Worm (Caenorhabditis elegans) whole organism, mixed stage, embryonic: Measurements from ENCODE around the gene his-32.
A peak's percentile ranks its signal among the peaks of the same experiment; 100 is the strongest.

Experiments used
- blmp-1 ChIP-seq: fragments of 150-350 bp; optimal IDR thresholded peaks from 2 replicates; lab custom pipeline; 2014; ENCODE audit warnings: missing biosample characterization, missing genetic modification characterization
- ceh-39 ChIP-seq: fragments of 150-350 bp; optimal IDR thresholded peaks from 2 replicates; lab custom pipeline; 2014; ENCODE audit warnings: missing biosample characterization, missing genetic modification characterization
- ceh-43 ChIP-seq: fragments of 200-800 bp; sonication (Bioruptor generic); optimal IDR thresholded peaks from 2 replicates; lab custom pipeline; 2018; ENCODE audit warnings: mild to moderate bottlenecking, missing genetic modification characterization, moderate library complexity, missing compliant biosample characterization
- ceh-83 ChIP-seq: fragments of 200-800 bp; sonication (Bioruptor generic); optimal IDR thresholded peaks from 2 replicates; lab custom pipeline; 2018; ENCODE audit warnings: mild to moderate bottlenecking, missing genetic modification characterization, missing compliant biosample characterization
- ces-1 ChIP-seq: fragments of 150-350 bp; optimal IDR thresholded peaks from 2 replicates; lab custom pipeline; 2014; ENCODE audit warnings: missing biosample characterization, missing genetic modification reagents, missing genetic modification characterization
- cnd-1 ChIP-seq: fragments of 200-800 bp; sonication (Bioruptor generic); optimal IDR thresholded peaks from 2 replicates; lab custom pipeline; 2018; ENCODE audit warnings: mild to moderate bottlenecking, missing genetic modification characterization, missing compliant biosample characterization
- drap-1 ChIP-seq: fragments of 200-800 bp; sonication (Bioruptor generic); optimal IDR thresholded peaks from 3 replicates; lab custom pipeline; 2018; ENCODE audit warnings: mild to moderate bottlenecking, missing genetic modification characterization, missing compliant biosample characterization
- elt-1 ChIP-seq: sonication (generic microtip); optimal IDR thresholded peaks from 2 replicates; lab custom pipeline; 2017; ENCODE audit warnings: missing genetic modification characterization, mild to moderate bottlenecking, missing compliant biosample characterization, antibody characterized with exemption, moderate library complexity, borderline replicate concordance; ENCODE audit not compliant: insufficient read depth
- elt-3 ChIP-seq: fragments of 150-350 bp; optimal IDR thresholded peaks from 2 replicates; lab custom pipeline; 2014; ENCODE audit warnings: missing biosample characterization, missing genetic modification characterization
- flh-1 ChIP-seq: fragments of 200-800 bp; sonication (Bioruptor generic); optimal IDR thresholded peaks from 2 replicates; lab custom pipeline; 2018; ENCODE audit warnings: mild to moderate bottlenecking, missing genetic modification characterization, moderate library complexity, missing compliant biosample characterization
- lin-13 ChIP-seq: fragments of 150-350 bp; optimal IDR thresholded peaks from 2 replicates; lab custom pipeline; 2014; ENCODE audit warnings: missing biosample characterization, missing genetic modification characterization
- lin-32 ChIP-seq: fragments of 200-800 bp; sonication (Bioruptor generic); optimal IDR thresholded peaks from 2 replicates; lab custom pipeline; 2018; ENCODE audit warnings: mild to moderate bottlenecking, missing genetic modification characterization, missing compliant biosample characterization
- lsy-2 ChIP-seq: fragments of 150-350 bp; optimal IDR thresholded peaks from 2 replicates; lab custom pipeline; 2014; ENCODE audit warnings: missing biosample characterization, missing genetic modification characterization
- mab-5 ChIP-seq: fragments of 150-350 bp; optimal IDR thresholded peaks from 2 replicates; lab custom pipeline; 2014; ENCODE audit warnings: missing biosample characterization, missing genetic modification characterization
- mls-2 ChIP-seq: sonication (generic microtip); optimal IDR thresholded peaks from 2 replicates; lab custom pipeline; 2016; ENCODE audit warnings: mild to moderate bottlenecking, missing genetic modification characterization, moderate library complexity, missing compliant biosample characterization
- nhr-12 ChIP-seq: fragments of 150-350 bp; optimal IDR thresholded peaks from 2 replicates; lab custom pipeline; 2014; ENCODE audit warnings: missing biosample characterization, missing genetic modification characterization
- nhr-237 ChIP-seq: fragments of 150-350 bp; optimal IDR thresholded peaks from 2 replicates; lab custom pipeline; 2014; ENCODE audit warnings: missing biosample characterization, missing genetic modification characterization
- nhr-28 ChIP-seq: fragments of 150-350 bp; optimal IDR thresholded peaks from 2 replicates; lab custom pipeline; 2014; ENCODE audit warnings: missing biosample characterization, missing genetic modification characterization
- pha-4 ChIP-seq: fragments of 150-350 bp; optimal IDR thresholded peaks from 2 replicates; lab custom pipeline; 2018; ENCODE audit warnings: missing biosample characterization, missing genetic modification reagents, missing genetic modification characterization
- sem-2 ChIP-seq: fragments of 200-800 bp; sonication (Bioruptor generic); optimal IDR thresholded peaks from 2 replicates; lab custom pipeline; 2018; ENCODE audit warnings: mild to moderate bottlenecking, missing genetic modification characterization, missing compliant biosample characterization
- snpc-4 ChIP-seq: fragments of 150-350 bp; optimal IDR thresholded peaks from 2 replicates; lab custom pipeline; 2014; ENCODE audit warnings: missing biosample characterization, missing genetic modification characterization
- sptf-1 ChIP-seq: sonication (generic microtip); optimal IDR thresholded peaks from 2 replicates; lab custom pipeline; 2017; ENCODE audit warnings: mild to moderate bottlenecking, missing genetic modification characterization, moderate library complexity, missing compliant biosample characterization
- tbx-8 ChIP-seq: fragments of 200-800 bp; sonication (Bioruptor generic); optimal IDR thresholded peaks from 2 replicates; lab custom pipeline; 2018; ENCODE audit warnings: mild to moderate bottlenecking, missing genetic modification characterization, moderate library complexity, missing compliant biosample characterization
- unc-120 ChIP-seq: sonication (generic microtip); optimal IDR thresholded peaks from 2 replicates; lab custom pipeline; 2017; ENCODE audit warnings: missing genetic modification characterization, missing compliant biosample characterization; ENCODE audit not compliant: poor library complexity, severe bottlenecking
- unc-39 ChIP-seq: fragments of 150-350 bp; optimal IDR thresholded peaks from 2 replicates; lab custom pipeline; 2014; ENCODE audit warnings: missing biosample characterization, missing genetic modification characterization
- unc-62 ChIP-seq: fragments of 150-350 bp; optimal IDR thresholded peaks from 2 replicates; lab custom pipeline; 2014; ENCODE audit warnings: missing biosample characterization, missing genetic modification reagents, missing genetic modification characterization
- zip-8 ChIP-seq: fragments of 150-350 bp; optimal IDR thresholded peaks from 2 replicates; lab custom pipeline; 2014; ENCODE audit warnings: missing biosample characterization, missing genetic modification characterization
- ztf-11 ChIP-seq: fragments of 150-350 bp; optimal IDR thresholded peaks from 2 replicates; lab custom pipeline; 2014; ENCODE audit warnings: missing biosample characterization, missing genetic modification characterization

Gene his-32

ce11 chrIV:8297192-8297591 is 36.9 kb upstream of the his-32 start, which contains the start of gene nprl-3:
nprl-3 (plus strand) TSS chrIV:8297492.
- TF ChIP-seq pha-4 (tag; lab: Kevin White, UChicago) (no peak), unc-62 (no peak), blmp-1 (tag; lab: Kevin White, UChicago) (no peak), ceh-43 (GFP tag; lab: Kevin White, UChicago) (no peak)

- TF ChIP-seq tbx-8 (GFP tag; lab: Kevin White, UChicago) (no peak), snpc-4 (no peak)
Observed at ce11 chrIV:8299636-8300035, 34.5 kb upstream of the his-32 start, which contains the start of gene F35H10.6. F35H10.6 (plus strand) TSS chrIV:8299936.

ce11 chrIV:8300468-8300867 is 33.6 kb upstream of the his-32 start, which contains the start of gene F35H10.5:
F35H10.5 (plus strand) TSS chrIV:8300768.
- TF ChIP-seq nhr-28 (tag; lab: Kevin White, UChicago) (no peak), ces-1 (GFP tag; lab: Kevin White, UChicago) (no peak), elt-3 (tag; lab: Kevin White, UChicago) (no peak), nhr-12 (tag; lab: Kevin White, UChicago) (no peak), sptf-1 (tag; lab: Kevin White, UChicago) (no peak), mls-2 (tag; lab: Kevin White, UChicago) (no peak), lsy-2 (tag; lab: Kevin White, UChicago) (no peak), unc-39 (tag; lab: Kevin White, UChicago) (no peak), elt-1 (tag; lab: Kevin White, UChicago) (no peak), cnd-1 (no peak), snpc-4 (no peak), pha-4 (tag; lab: Kevin White, UChicago) (no peak), mab-5 (tag; lab: Kevin White, UChicago) (no peak), ceh-39 (tag; lab: Kevin White, UChicago) (no peak), sem-2 (GFP tag; lab: Kevin White, UChicago) (no peak), blmp-1 (tag; lab: Kevin White, UChicago) (no peak), ceh-43 (GFP tag; lab: Kevin White, UChicago) (no peak), ztf-11 (no peak), lin-13 (tag; lab: Kevin White, UChicago) (no peak), unc-120 (tag; lab: Kevin White, UChicago) (no peak)

ce11 chrIV:8301925-8302324 is 32.2 kb upstream of the his-32 start:
- TF ChIP-seq flh-1 (no peak), zip-8 (tag; lab: Kevin White, UChicago) (no peak), lsy-2 (tag; lab: Kevin White, UChicago) (no peak), ceh-83 (GFP tag; lab: Kevin White, UChicago) (no peak), nhr-237 (tag; lab: Kevin White, UChicago) (peak; percentile 7), lin-32 (GFP tag; lab: Kevin White, UChicago) (no peak), nhr-28 (tag; lab: Kevin White, UChicago) (no peak), mab-5 (tag; lab: Kevin White, UChicago) (no peak)

ce11 chrIV:8302648-8303161 is 31.4 kb upstream of the his-32 start:
- TF ChIP-seq lsy-2 (tag; lab: Kevin White, UChicago): no peak
- TF ChIP-seq blmp-1 (tag; lab: Kevin White, UChicago): peak; percentile 61
- no peak for TF ChIP-seq unc-62

ce11 chrIV:8303668-8304067 is 30.4 kb upstream of the his-32 start, which contains the start of gene vha-5:
vha-5 (plus strand) TSS chrIV:8303968.
- TF ChIP-seq drap-1 (GFP tag; lab: Kevin White, UChicago) (no peak), zip-8 (tag; lab: Kevin White, UChicago) (no peak), sem-2 (GFP tag; lab: Kevin White, UChicago) (no peak), nhr-237 (tag; lab: Kevin White, UChicago) (no peak), lin-32 (GFP tag; lab: Kevin White, UChicago) (no peak), nhr-28 (tag; lab: Kevin White, UChicago) (no peak), ceh-83 (GFP tag; lab: Kevin White, UChicago) (no peak)
